Fruit fly (Drosophila melanogaster) Kc167 (cell line): ENCODE data around the gene CG15601.

Source experiments
- Myc ChIP-seq: fragments of >200 bp; optimal IDR thresholded peaks from 2 replicates; lab custom pipeline; 2017; ENCODE audit warnings: missing external identifiers
- Sin3A ChIP-seq: fragments of >200 bp; optimal IDR thresholded peaks from 2 replicates; lab custom pipeline; 2018; ENCODE audit warnings: missing external identifiers
- h ChIP-seq: fragments of >200 bp; optimal IDR thresholded peaks from 3 replicates; lab custom pipeline; 2018; ENCODE audit warnings: missing external identifiers
- insv ChIP-seq: fragments of >200 bp; optimal IDR thresholded peaks from 3 replicates; lab custom pipeline; 2018; ENCODE audit warnings: missing external identifiers
- psq ChIP-seq: fragments of >200 bp; optimal IDR thresholded peaks from 2 replicates; lab custom pipeline; 2017; ENCODE audit warnings: missing external identifiers
- ttk ChIP-seq: sonication (Bioruptor generic); optimal IDR thresholded peaks from 2 replicates; lab custom pipeline; 2017; ENCODE audit warnings: missing external identifiers

DNA sequence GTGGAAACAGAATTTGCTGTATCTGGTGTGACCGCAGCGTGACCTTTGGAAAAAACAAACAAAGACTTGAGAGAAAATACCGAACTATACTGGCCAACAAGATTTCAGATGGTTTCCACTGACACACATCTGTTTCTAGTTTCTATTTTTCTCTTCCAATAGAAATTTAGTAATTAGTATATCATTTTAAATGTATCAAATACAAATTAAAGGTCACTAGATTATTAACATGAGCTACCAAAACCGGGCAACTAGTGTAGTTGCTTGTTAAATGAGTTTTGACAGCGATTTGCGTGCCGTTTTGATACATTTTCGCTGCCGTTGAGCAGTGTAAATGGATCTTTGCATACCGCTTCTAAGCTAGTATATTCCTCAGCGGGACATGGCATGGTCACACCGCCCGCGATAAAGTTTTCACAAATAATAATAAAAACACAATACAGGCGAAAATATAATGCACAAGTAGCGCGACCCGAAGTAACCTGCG lies 6.7 kb upstream of the CG15601 start, which contains the start of the genes Pis and Hap40:
- TF ChIP-seq Myc (lab: Kevin White, UChicago) (no peak), ttk (lab: Kevin White, UChicago) (no peak), psq (lab: Kevin White, UChicago) (no peak), Sin3A (lab: Kevin White, UChicago) (no peak), h (lab: Kevin White, UChicago) (no peak), insv (lab: Kevin White, UChicago) (no peak)
